Worm (Caenorhabditis elegans) whole organism, L4/young adult: ENCODE results near the gene rpap-2.

Experiments used
- dao-5 ChIP-seq: sonication (generic microtip); optimal IDR thresholded peaks from 2 replicates; lab custom pipeline; 2016; ENCODE audit warnings: missing genotype, missing genetic modification characterization, moderate library complexity, missing compliant biosample characterization
- him-1 ChIP-seq: sonication (generic microtip); optimal IDR thresholded peaks from 2 replicates; lab custom pipeline; 2016; ENCODE audit warnings: missing genotype, missing genetic modification reagents, missing genetic modification characterization, missing compliant biosample characterization

DNA sequence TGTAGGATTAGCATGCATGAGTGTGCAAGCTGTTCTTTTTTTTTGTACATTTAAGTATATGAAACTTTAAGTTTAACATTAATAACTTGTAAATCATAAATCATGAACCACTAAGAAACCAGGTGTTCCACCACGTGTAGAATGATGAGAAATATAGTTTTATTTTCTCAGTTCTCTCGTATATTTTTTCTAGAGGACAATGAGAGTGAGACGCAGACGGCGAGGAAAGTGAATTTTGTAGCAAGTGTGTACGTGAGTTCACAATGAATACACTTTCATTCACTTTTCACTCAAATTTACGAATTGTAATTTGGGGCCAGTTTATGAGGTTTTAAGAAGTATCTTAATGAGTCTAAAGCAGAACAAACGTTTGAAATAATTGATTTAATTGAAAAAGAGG is 41.3 kb upstream of the rpap-2 start:
- TF ChIP-seq dao-5 (no peak), him-1 (tag; lab: Kevin White, UChicago) (no peak)
